Fruit fly (Drosophila melanogaster) whole organism, wandering third instar larva: ENCODE results near the gene CG14565.

Experiments
- Abd-B ChIP-seq: fragments of >200 bp; optimal IDR thresholded peaks from 2 replicates; lab custom pipeline; 2017; ENCODE audit warnings: missing biosample characterization, missing genetic modification characterization
- CG32264 ChIP-seq: fragments of 200-800 bp; sonication (Bioruptor generic); optimal IDR thresholded peaks from 2 replicates; lab custom pipeline; 2016; ENCODE audit warnings: missing biosample characterization, missing genetic modification characterization
- CG9705 ChIP-seq: fragments of 200-800 bp; sonication (Bioruptor generic); optimal IDR thresholded peaks from 2 replicates; lab custom pipeline; 2018; ENCODE audit warnings: missing biosample characterization, mild to moderate bottlenecking, missing genetic modification characterization
- Dfd ChIP-seq: fragments of >200 bp; optimal IDR thresholded peaks from 2 replicates; lab custom pipeline; 2017; ENCODE audit warnings: missing biosample characterization, missing genetic modification characterization
- GATAd ChIP-seq: sonication (Bioruptor generic); optimal IDR thresholded peaks from 2 replicates; lab custom pipeline; 2016; ENCODE audit warnings: missing biosample characterization, missing genetic modification characterization
- HLH106 ChIP-seq: fragments of 200-800 bp; optimal IDR thresholded peaks from 3 replicates; lab custom pipeline; 2019; ENCODE audit warnings: missing biosample characterization, mild to moderate bottlenecking, missing genetic modification characterization, moderate library complexity
- Hnf4 ChIP-seq: fragments of 200-800 bp; sonication (Bioruptor generic); optimal IDR thresholded peaks from 2 replicates; lab custom pipeline; 2016; ENCODE audit warnings: missing biosample characterization, mild to moderate bottlenecking, missing genetic modification characterization
- Hr78 ChIP-seq: fragments of >200 bp; optimal IDR thresholded peaks from 2 replicates; lab custom pipeline; 2017; ENCODE audit warnings: missing biosample characterization, missing genetic modification characterization
- Hr83 ChIP-seq: fragments of 200-300 bp; sonication (Bioruptor generic); optimal IDR thresholded peaks from 2 replicates; lab custom pipeline; 2016; ENCODE audit warnings: missing biosample characterization, mild to moderate bottlenecking, missing genetic modification characterization, moderate library complexity; ENCODE audit not compliant: poor library complexity, severe bottlenecking
- Jra ChIP-seq: sonication (Bioruptor generic); optimal IDR thresholded peaks from 2 replicates; lab custom pipeline; 2016; ENCODE audit warnings: missing biosample characterization, missing genetic modification characterization
- Mio ChIP-seq: sonication (Bioruptor generic); optimal IDR thresholded peaks from 2 replicates; lab custom pipeline; 2016; ENCODE audit warnings: missing biosample characterization, missing genetic modification characterization
- Myc ChIP-seq: fragments of >200 bp; optimal IDR thresholded peaks from 2 replicates; lab custom pipeline; 2017
- N ChIP-seq: fragments of >200 bp; optimal IDR thresholded peaks from 2 replicates; lab custom pipeline; 2018; ENCODE audit warnings: missing biosample characterization, missing external identifiers, missing genetic modification characterization
- Rel ChIP-seq, 2 experiments: fragments of 200-800 bp; sonication (Bioruptor generic) in 1 of 2; optimal IDR thresholded peaks; 2 replicates in 1 of 2; 3 replicates in 1 of 2; lab custom pipeline; 2016 to 2019; ENCODE audit warnings: mild to moderate bottlenecking in 2 of 2, missing biosample characterization in 2 of 2, missing genetic modification characterization in 2 of 2, moderate library complexity in 1 of 2
- Sp1 ChIP-seq: fragments of 200-800 bp; sonication (Bioruptor generic); optimal IDR thresholded peaks from 3 replicates; lab custom pipeline; 2019; ENCODE audit warnings: missing biosample characterization, mild to moderate bottlenecking, missing genetic modification characterization, moderate library complexity
- br ChIP-seq: fragments of 200-800 bp; sonication (Bioruptor generic); optimal IDR thresholded peaks from 2 replicates; lab custom pipeline; 2016; ENCODE audit warnings: missing biosample characterization, missing genetic modification characterization
- brk ChIP-seq: fragments of 200-800 bp; sonication (Bioruptor generic); optimal IDR thresholded peaks from 2 replicates; lab custom pipeline; 2016; ENCODE audit warnings: missing biosample characterization, mild to moderate bottlenecking, missing genetic modification characterization
- dl ChIP-seq, 2 experiments: fragments of 175-275, 200-275 bp in 1 of 2; fragments of 200-275 bp in 1 of 2; sonication (Bioruptor generic); optimal IDR thresholded peaks; lab custom pipeline; 2018; ENCODE audit warnings: mild to moderate bottlenecking in 2 of 2, missing biosample characterization in 2 of 2, missing genetic modification characterization in 2 of 2, moderate library complexity in 2 of 2; ENCODE audit not compliant: partially characterized antibody in 2 of 2, insufficient read depth in 1 of 2
- dmrt93B ChIP-seq: fragments of 200-800 bp; sonication (Bioruptor generic); optimal IDR thresholded peaks from 2 replicates; lab custom pipeline; 2018; ENCODE audit warnings: missing biosample characterization, mild to moderate bottlenecking, missing genetic modification characterization
- dsf ChIP-seq: sonication (Bioruptor generic); optimal IDR thresholded peaks from 2 replicates; lab custom pipeline; 2016; ENCODE audit warnings: missing biosample characterization, missing genetic modification characterization, borderline replicate concordance
- ey ChIP-seq: fragments of 200-800 bp; sonication (Bioruptor generic); optimal IDR thresholded peaks from 2 replicates; lab custom pipeline; 2016; ENCODE audit warnings: missing biosample characterization, missing genetic modification characterization
- foxo ChIP-seq, 2 experiments: fragments of 200-800 bp; sonication (Bioruptor generic); optimal IDR thresholded peaks; 2 replicates in 1 of 2; 3 replicates in 1 of 2; lab custom pipeline; 2016 to 2017; ENCODE audit warnings: missing biosample characterization in 2 of 2, missing genetic modification characterization in 2 of 2
- fru ChIP-seq: fragments of 200-800 bp; sonication (Bioruptor generic); optimal IDR thresholded peaks from 3 replicates; lab custom pipeline; 2016; ENCODE audit warnings: missing biosample characterization, mild to moderate bottlenecking, missing genetic modification characterization
- h ChIP-seq: fragments of 200-800 bp; sonication (Bioruptor generic); optimal IDR thresholded peaks from 3 replicates; lab custom pipeline; 2016; ENCODE audit warnings: missing biosample characterization, mild to moderate bottlenecking, missing genetic modification characterization
- jim ChIP-seq: fragments of 175-275, 200-325 bp; sonication (Bioruptor generic); optimal IDR thresholded peaks from 2 replicates; lab custom pipeline; 2016; ENCODE audit warnings: missing biosample characterization, mild to moderate bottlenecking, missing genetic modification characterization
- lola ChIP-seq: fragments of >200 bp; optimal IDR thresholded peaks from 2 replicates; lab custom pipeline; 2017; ENCODE audit warnings: missing biosample characterization, missing genetic modification characterization
- pan ChIP-seq: fragments of >200 bp; optimal IDR thresholded peaks from 2 replicates; lab custom pipeline; 2017
- psq ChIP-seq: fragments of 200-800 bp; sonication (Bioruptor generic); optimal IDR thresholded peaks from 3 replicates; lab custom pipeline; 2017; ENCODE audit warnings: missing biosample characterization, mild to moderate bottlenecking, missing genetic modification characterization, moderate library complexity
- rgr ChIP-seq: fragments of 200-800 bp; sonication (Bioruptor generic); optimal IDR thresholded peaks from 3 replicates; lab custom pipeline; 2016; ENCODE audit warnings: missing biosample characterization, mild to moderate bottlenecking, missing genetic modification characterization
- sage ChIP-seq: fragments of 200-800 bp; sonication (Bioruptor generic); optimal IDR thresholded peaks from 2 replicates; lab custom pipeline; 2016; ENCODE audit warnings: missing biosample characterization, mild to moderate bottlenecking, missing genetic modification characterization
- sv ChIP-seq: fragments of 200-800 bp; sonication (Bioruptor generic); optimal IDR thresholded peaks from 3 replicates; lab custom pipeline; 2016; ENCODE audit warnings: missing biosample characterization, missing genetic modification characterization
- tai ChIP-seq: sonication (Bioruptor generic); optimal IDR thresholded peaks from 2 replicates; lab custom pipeline; 2016; ENCODE audit warnings: missing biosample characterization, missing genetic modification characterization
- usp ChIP-seq: fragments of >200 bp; optimal IDR thresholded peaks from 2 replicates; lab custom pipeline; 2017; ENCODE audit warnings: missing biosample characterization, missing genetic modification characterization
- woc ChIP-seq: sonication (Bioruptor generic); optimal IDR thresholded peaks from 2 replicates; lab custom pipeline; 2016; ENCODE audit warnings: missing biosample characterization, mild to moderate bottlenecking, missing genetic modification characterization

CG14565 gene

dm6 chr3L:21744169-21744568 is at the start of gene CG14565:
Gene CG14565 (minus strand): TSS chr3L:21744269.
- TF ChIP-seq HLH106 (tag; lab: Kevin White, UChicago) = no peak
- no peak for TF ChIP-seq dsf (GFP tag; lab: Kevin White, UChicago)
- no peak for TF ChIP-seq psq (GFP tag; lab: Kevin White, UChicago)
- no peak for TF ChIP-seq sage (GFP tag; lab: Kevin White, UChicago)
- TF ChIP-seq usp = no peak
- no peak for TF ChIP-seq lola (GFP tag; lab: Kevin White, UChicago)
- no peak for TF ChIP-seq rgr (GFP tag; lab: Kevin White, UChicago)
- no peak for TF ChIP-seq br (GFP tag; lab: Kevin White, UChicago)
- TF ChIP-seq Dfd = no peak
- no peak for TF ChIP-seq Mio (GFP tag; lab: Kevin White, UChicago)
- TF ChIP-seq tai (GFP tag; lab: Kevin White, UChicago) = no peak
- no peak for TF ChIP-seq foxo (GFP tag; optimal IDR thresholded peaks at IDR 0.05; lab: Kevin White, UChicago)
- TF ChIP-seq sv (GFP tag; lab: Kevin White, UChicago) = no peak

DNA sequence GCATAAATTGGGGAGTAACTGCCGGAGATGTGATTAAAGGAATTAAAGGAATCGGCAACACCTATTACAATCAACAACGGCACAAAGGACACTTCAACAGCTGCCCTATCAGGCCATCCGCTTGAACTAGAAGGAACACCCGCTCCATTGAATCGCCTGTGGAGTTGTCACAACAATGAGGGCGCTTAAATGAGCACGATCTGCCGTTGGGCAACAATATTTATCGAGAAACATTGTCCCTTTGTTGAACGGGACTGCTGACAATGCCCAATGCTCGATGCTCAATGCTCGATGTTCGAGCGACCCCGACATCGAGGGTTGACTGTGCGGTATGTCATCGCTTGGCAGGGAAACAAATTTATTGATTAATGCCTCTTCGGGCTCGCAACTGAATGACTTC is 43.8 kb upstream of the CG14565 start:
- TF ChIP-seq Jra (GFP tag; lab: Kevin White, UChicago) (no peak), jim (GFP tag; lab: Kevin White, UChicago) (no peak), N (GFP tag; lab: Kevin White, UChicago) (no peak), sv (GFP tag; lab: Kevin White, UChicago) (no peak), dsf (GFP tag; lab: Kevin White, UChicago) (no peak), GATAd (GFP tag; lab: Kevin White, UChicago) (no peak), sage (GFP tag; lab: Kevin White, UChicago) (no peak), h (no peak), brk (no peak), Dfd (no peak), lola (GFP tag; lab: Kevin White, UChicago) (no peak), Hr78 (no peak), fru (GFP tag; lab: Kevin White, UChicago) (no peak), Rel (GFP tag; optimal IDR thresholded peaks at IDR 0.05; lab: Kevin White, UChicago) (no peak), Rel (tag; optimal IDR thresholded peaks at IDR 0.05; lab: Kevin White, UChicago) (no peak), dmrt93B (no peak), ey (GFP tag; lab: Kevin White, UChicago) (no peak), dl (GFP tag; optimal IDR thresholded peaks at IDR 0.05; lab: Kevin White, UChicago; ENCODE audit: insufficient read depth in 1 of 2, partially characterized antibody in 2 of 2) (no peak), br (GFP tag; lab: Kevin White, UChicago) (no peak)
- TF ChIP-seq, all 38 proteins: peak for 0

dm6 chr3L:21773855-21774254 is 29.8 kb upstream of the CG14565 start:
- TF ChIP-seq Sp1 (GFP tag; lab: Kevin White, UChicago) (no peak), Hr83 (GFP tag; lab: Kevin White, UChicago) (no peak), N (GFP tag; lab: Kevin White, UChicago) (no peak), h (no peak), Jra (GFP tag; lab: Kevin White, UChicago) (no peak), woc (GFP tag; lab: Kevin White, UChicago) (no peak), foxo (GFP tag; optimal IDR thresholded peaks at IDR 0.05; lab: Kevin White, UChicago) (no peak), Mio (GFP tag; lab: Kevin White, UChicago) (no peak), Myc (lab: Kevin White, UChicago) (no peak), dl (GFP tag; optimal IDR thresholded peaks at IDR 0.05; lab: Kevin White, UChicago; ENCODE audit: insufficient read depth in 1 of 2, partially characterized antibody in 2 of 2) (no peak), pan (lab: Kevin White, UChicago) (no peak), sage (GFP tag; lab: Kevin White, UChicago) (no peak), jim (GFP tag; lab: Kevin White, UChicago) (no peak), Hr78 (no peak), dmrt93B (no peak), usp (no peak), CG9705 (no peak), Abd-B (GFP tag; lab: Kevin White, UChicago) (no peak), rgr (GFP tag; lab: Kevin White, UChicago) (no peak), HLH106 (tag; lab: Kevin White, UChicago) (no peak)

DNA sequence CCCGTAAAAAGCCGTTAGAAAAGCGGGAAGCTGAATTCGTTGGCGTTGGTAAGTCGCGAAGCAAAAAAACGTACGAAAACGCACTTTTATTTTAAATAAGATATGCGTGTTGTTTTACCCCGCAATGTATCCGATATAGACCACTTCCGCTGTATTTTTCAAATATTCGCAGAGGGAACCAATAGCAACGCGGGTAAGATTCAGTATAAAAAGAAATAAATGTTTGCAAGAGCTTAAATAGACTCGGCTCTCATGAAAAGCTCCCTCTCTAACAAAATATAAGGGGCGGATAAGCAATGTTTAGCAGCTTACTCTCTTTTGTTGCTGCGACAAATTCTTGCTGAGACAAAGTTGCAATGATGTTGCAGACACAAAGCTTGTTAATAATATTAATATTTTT is 26.3 kb upstream of the CG14565 start, which contains the start of gene Syn1:
Gene Syn1, minus strand, starts transcription at position 207 of the 400 bp plus-strand sequence.
- TF ChIP-seq ey (GFP tag; lab: Kevin White, UChicago) (no peak), fru (GFP tag; lab: Kevin White, UChicago) (no peak), Hnf4 (GFP tag; lab: Kevin White, UChicago) (no peak), dmrt93B (no peak), tai (GFP tag; lab: Kevin White, UChicago) (no peak), dsf (GFP tag; lab: Kevin White, UChicago) (no peak), br (GFP tag; lab: Kevin White, UChicago) (no peak), h (no peak), brk (no peak), Hr78 (no peak), CG32264 (GFP tag; lab: Kevin White, UChicago) (no peak), woc (GFP tag; lab: Kevin White, UChicago) (no peak), CG9705 (no peak), Abd-B (GFP tag; lab: Kevin White, UChicago) (no peak)
